Fruit fly (Drosophila melanogaster) whole organism, prepupa: Measurements from ENCODE around the gene CG5157.

Experiments used
- CG11762 ChIP-seq: fragments of 200-800 bp; sonication (Bioruptor generic); optimal IDR thresholded peaks from 3 replicates; lab custom pipeline; 2016; ENCODE audit warnings: missing biosample characterization, missing genetic modification characterization; ENCODE audit not compliant: insufficient read depth
- CG16779 ChIP-seq: fragments of 200-800 bp; sonication (Bioruptor generic); optimal IDR thresholded peaks from 3 replicates; lab custom pipeline; 2017; ENCODE audit warnings: missing biosample characterization, mild to moderate bottlenecking, missing genetic modification characterization
- CG6792 ChIP-seq: fragments of 200-800 bp; sonication (Bioruptor generic); optimal IDR thresholded peaks from 3 replicates; lab custom pipeline; 2016; ENCODE audit warnings: missing biosample characterization, missing genetic modification characterization
- CG7368 ChIP-seq: fragments of 200-800 bp; sonication (Bioruptor generic); optimal IDR thresholded peaks from 3 replicates; lab custom pipeline; 2016; ENCODE audit warnings: missing biosample characterization, missing genetic modification characterization
- Gug ChIP-seq: fragments of 200-800 bp; sonication (Bioruptor generic); IDR thresholded peaks from 2 replicates; pipeline ENCODE4 v1.3.6; 2022; ENCODE audit warnings: missing biosample characterization, missing genetic modification characterization
- achi ChIP-seq: fragments of 200-800 bp; sonication (Bioruptor generic); optimal IDR thresholded peaks from 3 replicates; lab custom pipeline; 2016; ENCODE audit warnings: missing biosample characterization, missing genetic modification characterization
- spab ChIP-seq: fragments of 200-800 bp; sonication (Bioruptor generic); optimal IDR thresholded peaks from 2 replicates; lab custom pipeline; 2017; ENCODE audit warnings: missing biosample characterization, mild to moderate bottlenecking, missing genetic modification characterization, missing genetic modification reagents
- svp ChIP-seq: fragments of 200-800 bp; sonication (Bioruptor generic); peaks from one replicate; lab custom pipeline; 2016; ENCODE audit warnings: missing biosample characterization, missing genetic modification characterization
- topi ChIP-seq: fragments of 200-800 bp; sonication (Bioruptor generic); optimal IDR thresholded peaks from 3 replicates; lab custom pipeline; 2016; ENCODE audit warnings: missing biosample characterization, missing genetic modification characterization

DNA sequence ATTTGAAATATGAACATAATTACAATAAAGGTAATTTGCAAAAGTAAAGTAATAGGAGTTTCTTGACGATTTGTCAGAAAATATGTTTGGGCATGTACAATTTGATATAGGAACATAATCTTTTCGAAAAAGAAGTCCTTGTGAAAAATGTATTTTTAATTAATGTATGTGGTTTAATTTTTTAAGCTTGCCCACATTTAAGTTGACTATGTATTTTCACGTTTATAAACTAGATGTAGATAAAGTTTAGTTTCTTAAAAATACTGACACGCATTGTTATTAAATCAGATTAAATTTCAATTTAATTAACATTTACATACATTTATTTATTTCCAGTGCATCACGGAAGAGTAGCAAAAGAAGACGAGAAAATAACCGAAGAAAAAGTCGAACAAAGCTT lies 38.8 kb upstream of the CG5157 start:
- peak; percentile 57 for TF ChIP-seq CG11762 (GFP tag; lab: Kevin White, UChicago)
- peak; percentile 3 for TF ChIP-seq CG7368 (GFP tag; lab: Kevin White, UChicago)
- TF ChIP-seq spab (GFP tag; lab: Kevin White, UChicago), result peak; percentile 76
- TF ChIP-seq CG16779 (tag; lab: Kevin White, UChicago), result no peak
- TF ChIP-seq Gug (GFP tag; lab: Robert Waterston, UW), result no peak
- TF ChIP-seq svp (GFP tag; lab: Kevin White, UChicago), result peak; percentile 86
- peak; percentile 77 for TF ChIP-seq topi (GFP tag; lab: Kevin White, UChicago)
- TF ChIP-seq CG6792 (GFP tag; lab: Kevin White, UChicago), result peak; percentile 58
- peak; percentile 49 for TF ChIP-seq achi (GFP tag; lab: Kevin White, UChicago)
